Worm (Caenorhabditis elegans) whole organism, mixed stage, embryonic: ENCODE measurements around the gene C45B11.9.

Experiments used
- blmp-1 ChIP-seq: fragments of 150-350 bp; optimal IDR thresholded peaks from 2 replicates; lab custom pipeline; 2014; ENCODE audit warnings: missing biosample characterization, missing genetic modification characterization
- elt-1 ChIP-seq: sonication (generic microtip); optimal IDR thresholded peaks from 2 replicates; lab custom pipeline; 2017; ENCODE audit warnings: missing genetic modification characterization, mild to moderate bottlenecking, missing compliant biosample characterization, antibody characterized with exemption, moderate library complexity, borderline replicate concordance; ENCODE audit not compliant: insufficient read depth
- flh-1 ChIP-seq: fragments of 200-800 bp; sonication (Bioruptor generic); optimal IDR thresholded peaks from 2 replicates; lab custom pipeline; 2018; ENCODE audit warnings: mild to moderate bottlenecking, missing genetic modification characterization, moderate library complexity, missing compliant biosample characterization
- lin-13 ChIP-seq: fragments of 150-350 bp; optimal IDR thresholded peaks from 2 replicates; lab custom pipeline; 2014; ENCODE audit warnings: missing biosample characterization, missing genetic modification characterization
- lsy-2 ChIP-seq: fragments of 150-350 bp; optimal IDR thresholded peaks from 2 replicates; lab custom pipeline; 2014; ENCODE audit warnings: missing biosample characterization, missing genetic modification characterization
- mep-1 ChIP-seq: fragments of 150-350 bp; optimal IDR thresholded peaks from 2 replicates; lab custom pipeline; 2017; ENCODE audit warnings: missing biosample characterization, missing genetic modification reagents, missing genetic modification characterization, inconsistent platforms
- nhr-12 ChIP-seq: fragments of 150-350 bp; optimal IDR thresholded peaks from 2 replicates; lab custom pipeline; 2014; ENCODE audit warnings: missing biosample characterization, missing genetic modification characterization
- nhr-237 ChIP-seq: fragments of 150-350 bp; optimal IDR thresholded peaks from 2 replicates; lab custom pipeline; 2014; ENCODE audit warnings: missing biosample characterization, missing genetic modification characterization
- nhr-28 ChIP-seq: fragments of 150-350 bp; optimal IDR thresholded peaks from 2 replicates; lab custom pipeline; 2014; ENCODE audit warnings: missing biosample characterization, missing genetic modification characterization
- nhr-76 ChIP-seq: sonication (generic microtip); optimal IDR thresholded peaks from 2 replicates; lab custom pipeline; 2017; ENCODE audit warnings: missing biosample characterization, missing genetic modification characterization
- snpc-4 ChIP-seq: fragments of 150-350 bp; optimal IDR thresholded peaks from 2 replicates; lab custom pipeline; 2014; ENCODE audit warnings: missing biosample characterization, missing genetic modification characterization
- unc-39 ChIP-seq: fragments of 150-350 bp; optimal IDR thresholded peaks from 2 replicates; lab custom pipeline; 2014; ENCODE audit warnings: missing biosample characterization, missing genetic modification characterization
- ztf-11 ChIP-seq: fragments of 150-350 bp; optimal IDR thresholded peaks from 2 replicates; lab custom pipeline; 2014; ENCODE audit warnings: missing biosample characterization, missing genetic modification characterization

DNA sequence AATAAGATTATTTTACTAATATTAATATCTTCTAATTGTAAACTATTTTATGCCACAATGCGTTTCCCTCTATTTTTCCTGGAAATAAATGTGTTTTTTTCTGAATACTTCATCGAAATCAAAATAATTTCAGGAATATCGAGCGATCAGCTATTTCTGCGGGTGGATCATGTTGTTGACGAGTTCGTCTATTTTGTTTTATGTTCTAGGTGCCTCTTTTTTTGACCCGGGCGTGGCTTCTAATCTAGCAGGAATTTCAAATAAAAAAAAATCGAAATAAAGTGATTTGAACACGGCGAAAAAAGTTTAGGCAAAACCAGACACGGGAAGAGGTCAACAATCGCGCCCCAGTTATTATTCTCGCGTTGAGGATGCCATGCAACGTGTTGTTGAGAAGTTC is 11.8 kb downstream of the C45B11.9 start, which contains the start of gene T04C12.33:
- TF ChIP-seq nhr-12 (no peak), nhr-237 (tag; lab: Kevin White, UChicago) (no peak), elt-1 (tag; lab: Kevin White, UChicago) (no peak), nhr-76 (tag; lab: Kevin White, UChicago) (no peak), mep-1 (tag; lab: Kevin White, UChicago) (no peak), flh-1 (GFP tag; lab: Kevin White, UChicago) (no peak), nhr-28 (tag; lab: Kevin White, UChicago) (no peak), lsy-2 (tag; lab: Kevin White, UChicago) (no peak), blmp-1 (tag; lab: Kevin White, UChicago) (no peak), ztf-11 (tag; lab: Kevin White, UChicago) (no peak), snpc-4 (no peak), lin-13 (tag; lab: Kevin White, UChicago) (no peak), unc-39 (tag; lab: Kevin White, UChicago) (no peak)
